Fruit fly (Drosophila melanogaster) whole organism, embryonic: ENCODE results near the gene CG33514.

Experiments used
- Abd-B ChIP-seq: fragments of 200-800 bp; sonication (Bioruptor generic); optimal IDR thresholded peaks from 2 replicates; lab custom pipeline; 2018; ENCODE audit warnings: missing biosample characterization, mild to moderate bottlenecking, missing genetic modification characterization, moderate library complexity
- C15 ChIP-seq: fragments of 200-800 bp; sonication (Bioruptor generic); IDR thresholded peaks from 3 replicates; pipeline ENCODE4 v1.3.6; 2022; ENCODE audit warnings: missing biosample characterization, missing genetic modification characterization
- CG11093 ChIP-seq: fragments of 200-800 bp; sonication (Bioruptor generic); IDR thresholded peaks from 3 replicates; pipeline ENCODE4 v1.3.6; 2022; ENCODE audit warnings: missing biosample characterization, missing genetic modification characterization
- CG11247 ChIP-seq: fragments of 200-800 bp; sonication (Bioruptor generic); IDR thresholded peaks from 2 replicates; pipeline ENCODE4 v1.3.6; 2022; ENCODE audit warnings: missing biosample characterization, missing genetic modification characterization
- CG11504 ChIP-seq: fragments of 200-800 bp; sonication (Bioruptor generic); optimal IDR thresholded peaks from 3 replicates; lab custom pipeline; 2019; ENCODE audit warnings: missing biosample characterization, mild to moderate bottlenecking, missing genetic modification characterization, moderate library complexity
- CG11560 ChIP-seq: fragments of 200-800 bp; sonication (Bioruptor generic); IDR thresholded peaks from 3 replicates; pipeline ENCODE4 v1.3.6; 2022; ENCODE audit warnings: missing biosample characterization, missing genetic modification characterization
- CG12104 ChIP-seq: fragments of 200-800 bp; sonication (Bioruptor generic); optimal IDR thresholded peaks from 3 replicates; lab custom pipeline; 2016; ENCODE audit warnings: missing biosample characterization, missing genetic modification characterization
- CG12769 ChIP-seq: fragments of 200-800 bp; sonication (Bioruptor generic); optimal IDR thresholded peaks from 2 replicates; lab custom pipeline; 2019; ENCODE audit warnings: missing biosample characterization, mild to moderate bottlenecking, missing genetic modification characterization, moderate library complexity
- CG13775 ChIP-seq: fragments of 200-800 bp; sonication (Bioruptor generic); optimal IDR thresholded peaks from 3 replicates; lab custom pipeline; 2017; ENCODE audit warnings: missing biosample characterization, mild to moderate bottlenecking, missing genetic modification characterization
- CG13894 ChIP-seq: fragments of 200-800 bp; sonication (Bioruptor generic); optimal IDR thresholded peaks from 3 replicates; lab custom pipeline; 2018; ENCODE audit warnings: missing biosample characterization, mild to moderate bottlenecking, missing genetic modification characterization, moderate library complexity
- CG14441 ChIP-seq: fragments of 200-800 bp; sonication (Bioruptor generic); IDR thresholded peaks from 2 replicates; pipeline ENCODE4 v1.3.6; 2022; ENCODE audit warnings: missing biosample characterization, missing genetic modification characterization
- CG14667 ChIP-seq: fragments of 200-800 bp; sonication (Bioruptor generic); IDR thresholded peaks from 2 replicates; pipeline ENCODE4 v1.3.6; 2022; ENCODE audit warnings: missing biosample characterization, missing genetic modification characterization
- CG1602 ChIP-seq: fragments of 200-800 bp; sonication (Bioruptor generic); optimal IDR thresholded peaks from 3 replicates; lab custom pipeline; 2016; ENCODE audit warnings: missing biosample characterization, missing genetic modification characterization
- CG2202 ChIP-seq: fragments of 200-800 bp; sonication (Bioruptor generic); optimal IDR thresholded peaks from 2 replicates; lab custom pipeline; 2018; ENCODE audit warnings: missing biosample characterization, mild to moderate bottlenecking, missing genetic modification characterization
- CG30403 ChIP-seq: fragments of 200-800 bp; sonication (Bioruptor generic); optimal IDR thresholded peaks from 3 replicates; lab custom pipeline; 2016; ENCODE audit warnings: missing biosample characterization, missing genetic modification characterization
- CG8478 ChIP-seq: fragments of >200 bp; optimal IDR thresholded peaks from 2 replicates; lab custom pipeline; 2018
- CG9215 ChIP-seq: fragments of 200-800 bp; sonication (Bioruptor generic); IDR thresholded peaks from 2 replicates; pipeline ENCODE4 v1.3.6; 2022; ENCODE audit warnings: missing biosample characterization, missing genetic modification characterization
- CG9727 ChIP-seq: fragments of 200-800 bp; sonication (Bioruptor generic); optimal IDR thresholded peaks from 3 replicates; lab custom pipeline; 2017; ENCODE audit warnings: missing biosample characterization, mild to moderate bottlenecking, missing genetic modification characterization
- Drgx ChIP-seq: fragments of 200-800 bp; sonication (Bioruptor generic); IDR thresholded peaks from 2 replicates; pipeline ENCODE4 v1.3.6; 2022; ENCODE audit warnings: missing biosample characterization, missing genetic modification characterization
- Ets65A ChIP-seq: fragments of 200-800 bp; sonication (Bioruptor generic); peaks from one replicate; lab custom pipeline; 2016; ENCODE audit warnings: missing biosample characterization, missing genetic modification characterization
- Fer3 ChIP-seq: fragments of 200-800 bp; sonication (Bioruptor generic); optimal IDR thresholded peaks from 2 replicates; lab custom pipeline; 2018; ENCODE audit warnings: missing biosample characterization, mild to moderate bottlenecking, missing genetic modification characterization, moderate library complexity
- HLH3B ChIP-seq: fragments of 200-800 bp; sonication (Bioruptor generic); IDR thresholded peaks from 2 replicates; pipeline ENCODE4 v1.3.6; 2022; ENCODE audit warnings: missing biosample characterization, missing genetic modification characterization
- Lpt ChIP-seq: fragments of >200 bp; optimal IDR thresholded peaks from 2 replicates; lab custom pipeline; 2018; ENCODE audit warnings: missing biosample characterization, missing genetic modification characterization
- Med ChIP-seq: fragments of 200-800 bp; sonication (Bioruptor generic); peaks from one replicate; lab custom pipeline; 2016; ENCODE audit warnings: missing biosample characterization, missing genetic modification characterization, mild to moderate bottlenecking, inconsistent platforms, moderate library complexity
- NK7.1 ChIP-seq: fragments of 200-800 bp; sonication (Bioruptor generic); optimal IDR thresholded peaks from 3 replicates; lab custom pipeline; 2016; ENCODE audit warnings: missing biosample characterization, missing genetic modification characterization
- Opbp ChIP-seq: fragments of 200-800 bp; sonication (Bioruptor generic); IDR thresholded peaks from 3 replicates; pipeline ENCODE4 v1.3.6; 2022; ENCODE audit warnings: missing biosample characterization, missing genetic modification characterization; ENCODE audit not compliant: partially characterized antibody
- Stat92E ChIP-seq, 3 experiments: fragments of >200 bp in 2 of 3; fragments of 200-800 bp in 1 of 3; sonication (Bioruptor generic) in 1 of 3; optimal IDR thresholded peaks; 2 replicates each; lab custom pipeline; 2017 to 2019; ENCODE audit warnings: missing biosample characterization in 3 of 3, missing genetic modification characterization in 3 of 3, mild to moderate bottlenecking in 1 of 3, moderate library complexity in 1 of 3
- bsh ChIP-seq, 2 experiments: fragments of 200-800 bp; sonication (Bioruptor generic); optimal IDR thresholded peaks; 2 replicates each; lab custom pipeline; 2017 to 2018; ENCODE audit warnings: mild to moderate bottlenecking in 2 of 2, missing biosample characterization in 2 of 2, missing genetic modification characterization in 2 of 2, moderate library complexity in 1 of 2
- crol ChIP-seq: fragments of 200-800 bp; sonication (Bioruptor generic); IDR thresholded peaks from 2 replicates; pipeline ENCODE4 v1.3.6; 2022; ENCODE audit warnings: missing biosample characterization, missing genetic modification characterization
- fd3F ChIP-seq: fragments of 200-800 bp; sonication (Bioruptor generic); optimal IDR thresholded peaks from 2 replicates; lab custom pipeline; 2018; ENCODE audit warnings: missing biosample characterization, mild to moderate bottlenecking, missing genetic modification characterization, moderate library complexity
- gsb ChIP-seq: fragments of 200-800 bp; sonication (Bioruptor generic); IDR thresholded peaks from 2 replicates; pipeline ENCODE4 v1.3.6; 2022; ENCODE audit warnings: missing biosample characterization, missing genetic modification characterization
- hkb ChIP-seq, 2 experiments: fragments of 200-800 bp in 1 of 2; fragments of >200 bp in 1 of 2; sonication (Bioruptor generic) in 1 of 2; IDR thresholded peaks in 1 of 2; optimal IDR thresholded peaks in 1 of 2; 2 replicates each; pipeline versions ENCODE4 v1.3.6 to Lab custom; 2017 to 2022; ENCODE audit warnings: missing biosample characterization in 1 of 2, missing genetic modification characterization in 1 of 2
- kah ChIP-seq: fragments of 200-800 bp; sonication (Bioruptor generic); optimal IDR thresholded peaks from 2 replicates; lab custom pipeline; 2018; ENCODE audit warnings: missing biosample characterization, mild to moderate bottlenecking, missing genetic modification characterization
- kay ChIP-seq: fragments of 200-800 bp; sonication (Bioruptor generic); optimal IDR thresholded peaks from 2 replicates; lab custom pipeline; 2016; ENCODE audit warnings: missing biosample characterization, missing genetic modification characterization
- nerfin-1 ChIP-seq: fragments of 200-800 bp; sonication (Bioruptor generic); optimal IDR thresholded peaks from 3 replicates; lab custom pipeline; 2019; ENCODE audit warnings: missing biosample characterization, mild to moderate bottlenecking, missing genetic modification characterization, moderate library complexity
- nom ChIP-seq: fragments of 200-800 bp; sonication (Bioruptor generic); optimal IDR thresholded peaks from 2 replicates; lab custom pipeline; 2017; ENCODE audit warnings: missing biosample characterization, missing genetic modification characterization, mild to moderate bottlenecking, moderate library complexity, missing genetic modification reagents
- row ChIP-seq: fragments of 200-800 bp; sonication (Bioruptor generic); IDR thresholded peaks from 3 replicates; pipeline ENCODE4 v1.3.6; 2022; ENCODE audit warnings: missing biosample characterization, missing genetic modification characterization
- sens ChIP-seq: fragments of 200-800 bp; sonication (Bioruptor generic); peaks from one replicate; lab custom pipeline; 2016; ENCODE audit warnings: missing biosample characterization, missing genetic modification characterization
- slbo ChIP-seq: fragments of 200-800 bp; sonication (Bioruptor generic); IDR thresholded peaks from 2 replicates; pipeline ENCODE4 v1.3.6; 2022; ENCODE audit warnings: missing biosample characterization, missing genetic modification characterization
- sr ChIP-seq: fragments of 200-800 bp; sonication (Bioruptor generic); IDR thresholded peaks from 3 replicates; pipeline ENCODE4 v1.3.6; 2022; ENCODE audit warnings: missing biosample characterization, missing genetic modification characterization
- ttk ChIP-seq: fragments of 200-800 bp; sonication (Bioruptor generic); IDR thresholded peaks from 2 replicates; pipeline ENCODE4 v2.1.2; 2022; ENCODE audit warnings: missing biosample characterization, missing genetic modification characterization
- unc-4 ChIP-seq: fragments of 200-800 bp; sonication (Bioruptor generic); IDR thresholded peaks from 2 replicates; pipeline ENCODE4 v1.3.6; 2022; ENCODE audit warnings: missing biosample characterization, missing genetic modification characterization; ENCODE audit not compliant: partially characterized antibody
- wdn ChIP-seq: fragments of 200-800 bp; sonication (Bioruptor generic); IDR thresholded peaks from 2 replicates; pipeline ENCODE4 v1.3.6; 2022; ENCODE audit warnings: missing biosample characterization, missing genetic modification characterization

Gene CG33514

DNA sequence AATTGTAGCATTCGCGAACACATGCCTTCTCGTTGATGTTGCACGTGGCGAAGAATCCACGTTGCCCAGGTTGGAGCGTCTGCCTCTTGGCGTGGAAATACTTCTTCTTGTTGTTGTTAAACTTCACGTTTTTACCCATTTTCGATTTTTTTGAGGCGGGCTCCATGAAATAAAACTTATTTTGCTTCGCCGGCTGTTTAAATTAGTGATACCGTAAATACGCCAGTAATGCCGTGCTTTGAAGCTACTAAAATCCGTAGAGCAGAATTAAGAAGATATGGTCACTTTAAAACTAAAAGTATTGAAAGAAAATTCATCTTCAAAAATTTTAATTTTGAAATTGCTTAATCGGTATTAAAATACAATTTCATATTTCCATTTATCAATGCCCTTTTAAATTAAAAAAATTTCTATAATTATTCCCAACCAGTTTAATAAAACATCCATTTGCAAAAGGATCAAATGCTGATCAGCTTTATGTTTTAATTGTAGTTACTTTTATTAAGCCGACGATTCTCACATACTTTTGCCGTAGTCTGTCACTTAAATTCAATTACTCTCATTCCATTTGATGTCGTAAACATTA is 43.1 kb upstream of the CG33514 start, which contains the start of gene CG15014 (continued):
- TF ChIP-seq CG30403 (GFP tag; lab: Kevin White, UChicago) = no peak
- no peak for TF ChIP-seq fd3F
- no peak for TF ChIP-seq bsh (GFP tag; optimal IDR thresholded peaks at IDR 0.05; lab: Kevin White, UChicago)
- peak in 1 of 3 experiments; percentile 14 for TF ChIP-seq Stat92E (GFP tag; optimal IDR thresholded peaks at IDR 0.05; lab: Kevin White, UChicago)

DNA sequence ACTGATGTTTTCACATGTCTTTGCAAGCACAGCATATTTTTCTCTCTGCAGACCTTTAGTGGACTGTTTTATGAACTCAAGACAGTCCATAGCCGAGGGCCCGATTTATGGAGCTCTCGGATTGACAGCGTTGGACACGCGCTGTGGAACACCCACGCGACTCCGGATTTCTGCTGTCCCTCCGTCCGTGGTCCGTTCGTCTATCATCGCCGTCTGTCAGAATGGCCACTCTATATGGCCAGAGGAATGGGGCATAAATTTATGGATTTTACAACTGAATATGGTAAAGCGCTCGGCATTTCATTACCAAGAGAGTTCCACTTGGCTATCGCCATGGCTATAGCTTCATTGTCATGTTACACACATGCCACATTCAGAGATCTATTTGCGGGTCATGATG is 37.2 kb upstream of the CG33514 start:
- TF ChIP-seq CG11247 (GFP tag; lab: Robert Waterston, UW) (no peak), crol (GFP tag; lab: Robert Waterston, UW) (no peak), CG11560 (tag; lab: Robert Waterston, UW) (0 out of 3 replicates have a peak, but pooled peaks have one; percentile 8), CG9727 (GFP tag; lab: Kevin White, UChicago) (no peak), Fer3 (tag; lab: Kevin White, UChicago) (no peak), CG14667 (GFP tag; lab: Robert Waterston, UW) (no peak), CG12769 (tag; lab: Kevin White, UChicago) (peak; percentile 27), C15 (GFP tag; lab: Robert Waterston, UW) (0 out of 3 replicates have a peak, but pooled peaks have one; percentile 19), kay (GFP tag; lab: Kevin White, UChicago) (no peak), NK7.1 (no peak), CG1602 (no peak), CG11093 (no peak), ttk (GFP tag; lab: Robert Waterston, UW) (no peak), CG2202 (tag; lab: Kevin White, UChicago) (no peak), gsb (GFP tag; lab: Robert Waterston, UW) (no peak), wdn (GFP tag; lab: Robert Waterston, UW) (no peak), Abd-B (no peak), CG14441 (0 out of 2 replicates have a peak, but pooled peaks have one; percentile 44), Med (peak; percentile 45), slbo (GFP tag; lab: Robert Waterston, UW) (0 out of 2 replicates have a peak, but pooled peaks have one; percentile 24), Lpt (no peak), CG13894 (peak; percentile 83), HLH3B (GFP tag; lab: Robert Waterston, UW) (0 out of 2 replicates have a peak, but pooled peaks have one; percentile 30), sr (peak; percentile 54; the same call in 2 of the 3 replicates), CG9215 (no peak), row (peak; percentile 42; the same call in 1 of the 3 replicates), Opbp (GFP tag; lab: Robert Waterston, UW) (no peak), CG30403 (GFP tag; lab: Kevin White, UChicago) (no peak), nerfin-1 (no peak), CG13775 (GFP tag; lab: Kevin White, UChicago) (no peak), CG12104 (no peak)
- TF ChIP-seq, all 482 proteins: peak for 10

DNA sequence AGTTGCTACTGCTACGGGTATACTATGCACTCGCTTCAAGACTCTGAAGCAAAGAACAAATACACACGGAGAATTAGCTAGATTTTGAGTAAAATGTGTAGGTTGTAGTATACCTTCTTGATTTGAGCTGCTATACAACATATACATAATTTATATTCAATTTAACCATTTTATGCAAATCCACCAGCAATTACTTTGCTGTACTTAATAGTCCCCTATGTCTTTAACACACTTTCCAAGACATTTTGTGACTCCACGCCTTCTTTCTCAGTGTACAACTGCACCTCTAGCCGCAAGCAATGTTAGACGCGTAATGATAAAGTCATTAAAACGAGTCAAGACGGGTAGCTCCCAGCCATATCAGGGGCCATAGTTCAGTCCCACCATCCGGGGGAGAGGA is 28.6 kb upstream of the CG33514 start:
- peak in 1 of 2 experiments; percentile 20 for TF ChIP-seq bsh (GFP tag; optimal IDR thresholded peaks at IDR 0.05; lab: Kevin White, UChicago)
- TF ChIP-seq kah (GFP tag; lab: Kevin White, UChicago) = no peak
- TF ChIP-seq Drgx (GFP tag; lab: Robert Waterston, UW) = peak; percentile 70
- peak; percentile 88 for TF ChIP-seq sens (GFP tag; lab: Kevin White, UChicago)
- TF ChIP-seq hkb (optimal IDR thresholded peaks at IDR 0.05; lab: Kevin White, UChicago) = no peak
- TF ChIP-seq hkb (GFP tag; IDR thresholded peaks at IDR 0.05; lab: Robert Waterston, UW) = 0 out of 2 replicates have a peak, but pooled peaks have one; percentile 36
- TF ChIP-seq unc-4 = no peak
- TF ChIP-seq CG8478 (lab: Kevin White, UChicago) = no peak
- TF ChIP-seq Ets65A (GFP tag; lab: Kevin White, UChicago) = peak; percentile 76
- peak; percentile 82 for TF ChIP-seq nom (GFP tag; lab: Kevin White, UChicago)
- TF ChIP-seq CG11504 = peak; percentile 10
- peak; percentile 9 for TF ChIP-seq Med
